Fruit fly (Drosophila melanogaster): ENCODE results near the gene Sec15.

dm6 chr3R:21156572-21157480, 49.1 kb upstream of the Sec15 start:
- TF ChIP-seq Pif1A (GFP tag; optimal IDR thresholded peaks at IDR 0.05) (no peak), fd96Ca (GFP tag; IDR thresholded peaks at IDR 0.05) (no peak), CG15710 (tag; optimal IDR thresholded peaks at IDR 0.05) (no peak), CG14655 (GFP tag; optimal IDR thresholded peaks at IDR 0.05) (no peak), CG12605 (GFP tag; IDR thresholded peaks at IDR 0.05) (no peak), CG13204 (GFP tag; optimal IDR thresholded peaks at IDR 0.05) (no peak), CG8301 (tag; optimal IDR thresholded peaks at IDR 0.05) (no peak), Ets98B (GFP tag; IDR thresholded peaks at IDR 0.05) (no peak)

All from whole organism, pupa.